Fruit fly (Drosophila melanogaster) whole organism, embryonic: ENCODE data around the gene Hr83.
A peak's percentile ranks its signal among the peaks of the same experiment; 100 is the strongest.

ENCODE experiments used
- Atf-2 ChIP-seq: fragments of 200-800 bp; sonication (Bioruptor generic); optimal IDR thresholded peaks from 2 replicates; lab custom pipeline; 2016; ENCODE audit warnings: missing biosample characterization, missing genetic modification characterization
- Awh ChIP-seq: fragments of 200-800 bp; sonication (Bioruptor generic); IDR thresholded peaks from 2 replicates; pipeline ENCODE4, ENCODE4 v1.3.6; 2022; ENCODE audit warnings: missing biosample characterization, missing genetic modification characterization
- B-H2 ChIP-seq: fragments of 200-800 bp; sonication (Bioruptor generic); optimal IDR thresholded peaks from 2 replicates; lab custom pipeline; 2018; ENCODE audit warnings: missing biosample characterization, mild to moderate bottlenecking, missing genetic modification characterization
- Blimp-1 ChIP-seq: fragments of 200-800 bp; sonication (Bioruptor generic); optimal IDR thresholded peaks from 3 replicates; lab custom pipeline; 2018; ENCODE audit warnings: missing biosample characterization, missing genetic modification characterization, mild to moderate bottlenecking, moderate library complexity, missing genetic modification reagents
- CG10366 ChIP-seq: fragments of 200-800 bp; sonication (Bioruptor generic); IDR thresholded peaks from 2 replicates; pipeline ENCODE4 v1.3.6; 2022; ENCODE audit warnings: missing biosample characterization, missing genetic modification characterization
- CG10959 ChIP-seq: fragments of 200-800 bp; sonication (Bioruptor generic); IDR thresholded peaks from 2 replicates; pipeline ENCODE4 v1.3.6; 2022; ENCODE audit warnings: missing biosample characterization, missing genetic modification characterization
- CG12104 ChIP-seq: fragments of 200-800 bp; sonication (Bioruptor generic); optimal IDR thresholded peaks from 3 replicates; lab custom pipeline; 2016; ENCODE audit warnings: missing biosample characterization, missing genetic modification characterization
- CG1529 ChIP-seq: fragments of 200-800 bp; sonication (Bioruptor generic); optimal IDR thresholded peaks from 3 replicates; lab custom pipeline; 2018; ENCODE audit warnings: missing biosample characterization, missing genetic modification characterization
- CG15601 ChIP-seq: fragments of 200-800 bp; sonication (Bioruptor generic); optimal IDR thresholded peaks from 3 replicates; lab custom pipeline; 2019; ENCODE audit warnings: missing biosample characterization, mild to moderate bottlenecking, missing genetic modification characterization, moderate library complexity
- CG17612 ChIP-seq: fragments of 200-800 bp; sonication (Bioruptor generic); IDR thresholded peaks from 2 replicates; pipeline ENCODE4 v1.3.6; 2022; ENCODE audit warnings: missing biosample characterization, missing genetic modification characterization
- CG18262 ChIP-seq: fragments of 200-800 bp; optimal IDR thresholded peaks from 3 replicates; lab custom pipeline; 2019; ENCODE audit warnings: missing biosample characterization, mild to moderate bottlenecking, missing genetic modification characterization, moderate library complexity
- CG30403 ChIP-seq: fragments of 200-800 bp; sonication (Bioruptor generic); optimal IDR thresholded peaks from 3 replicates; lab custom pipeline; 2016; ENCODE audit warnings: missing biosample characterization, missing genetic modification characterization
- CG3065 ChIP-seq: fragments of 200-800 bp; sonication (Bioruptor generic); optimal IDR thresholded peaks from 2 replicates; lab custom pipeline; 2016; ENCODE audit warnings: missing biosample characterization, missing genetic modification characterization
- CG33213 ChIP-seq: fragments of 200-800 bp; sonication (Bioruptor generic); optimal IDR thresholded peaks from 3 replicates; lab custom pipeline; 2016; ENCODE audit warnings: missing biosample characterization, missing genetic modification characterization
- CG4617 ChIP-seq: fragments of 200-800 bp; sonication (Bioruptor generic); optimal IDR thresholded peaks from 3 replicates; lab custom pipeline; 2016; ENCODE audit warnings: missing biosample characterization, missing genetic modification characterization, borderline replicate concordance
- CG4820 ChIP-seq: fragments of 200-800 bp; sonication (Bioruptor generic); optimal IDR thresholded peaks from 3 replicates; lab custom pipeline; 2016; ENCODE audit warnings: missing biosample characterization, missing genetic modification characterization
- CG6272 ChIP-seq: fragments of 200-800 bp; sonication (Bioruptor generic); IDR thresholded peaks from 2 replicates; pipeline ENCODE4 v1.3.6; 2022; ENCODE audit warnings: missing biosample characterization, missing genetic modification characterization
- CG6689 ChIP-seq: fragments of 200-800 bp; sonication (Bioruptor generic); IDR thresholded peaks from 2 replicates; pipeline ENCODE4 v1.3.6; 2022; ENCODE audit warnings: missing biosample characterization, missing genetic modification characterization
- CG6813 ChIP-seq: fragments of 200-800 bp; sonication (Bioruptor generic); optimal IDR thresholded peaks from 2 replicates; lab custom pipeline; 2017; ENCODE audit warnings: missing biosample characterization, missing genetic modification characterization, mild to moderate bottlenecking, moderate library complexity, missing genetic modification reagents
- CG7928 ChIP-seq: fragments of 200-800 bp; sonication (Bioruptor generic); optimal IDR thresholded peaks from 2 replicates; lab custom pipeline; 2017; ENCODE audit warnings: missing biosample characterization, mild to moderate bottlenecking, missing genetic modification characterization
- CG8290 ChIP-seq, 3 experiments: fragments of 200-800 bp; sonication (Bioruptor generic); optimal IDR thresholded peaks; 2 replicates each; lab custom pipeline; 2016 to 2019; ENCODE audit warnings: missing biosample characterization in 3 of 3, missing genetic modification characterization in 3 of 3, mild to moderate bottlenecking in 2 of 3, moderate library complexity in 1 of 3
- CG9932 ChIP-seq: fragments of 200-800 bp; sonication (Bioruptor generic); IDR thresholded peaks from 2 replicates; pipeline ENCODE4 v1.3.6; 2022; ENCODE audit warnings: missing biosample characterization, missing genetic modification characterization
- CoRest ChIP-seq: fragments of 200-800 bp; sonication (Bioruptor generic); optimal IDR thresholded peaks from 3 replicates; lab custom pipeline; 2018; ENCODE audit warnings: missing biosample characterization, mild to moderate bottlenecking, missing genetic modification characterization, moderate library complexity
- D19B ChIP-seq: fragments of 200-800 bp; sonication (Bioruptor generic); optimal IDR thresholded peaks from 2 replicates; lab custom pipeline; 2017; ENCODE audit warnings: missing biosample characterization, mild to moderate bottlenecking, missing genetic modification characterization
- Ets65A ChIP-seq: fragments of 200-800 bp; sonication (Bioruptor generic); peaks from one replicate; lab custom pipeline; 2016; ENCODE audit warnings: missing biosample characterization, missing genetic modification characterization
- H2.0 ChIP-seq: fragments of 200-800 bp; sonication (Bioruptor generic); IDR thresholded peaks from 2 replicates; pipeline ENCODE4 v1.3.6; 2022; ENCODE audit warnings: missing biosample characterization, missing genetic modification characterization
- Myb ChIP-seq: fragments of 200-800 bp; sonication (Bioruptor generic); optimal IDR thresholded peaks from 2 replicates; lab custom pipeline; 2016; ENCODE audit warnings: missing biosample characterization, missing genetic modification characterization
- NC2β ChIP-seq: fragments of 200-800 bp; sonication (Bioruptor generic); optimal IDR thresholded peaks from 2 replicates; lab custom pipeline; 2016; ENCODE audit warnings: missing biosample characterization, missing genetic modification characterization
- Tbp ChIP-seq: fragments of >200 bp; optimal IDR thresholded peaks from 2 replicates; lab custom pipeline; 2018; ENCODE audit warnings: missing biosample characterization, missing genetic modification characterization
- Vsx1 ChIP-seq: fragments of 200-800 bp; sonication (Bioruptor generic); optimal IDR thresholded peaks from 2 replicates; lab custom pipeline; 2017; ENCODE audit warnings: missing biosample characterization, mild to moderate bottlenecking, missing genetic modification characterization, missing genetic modification reagents
- Xbp1 ChIP-seq: fragments of 200-800 bp; sonication (Bioruptor generic); optimal IDR thresholded peaks from 3 replicates; lab custom pipeline; 2016; ENCODE audit warnings: missing biosample characterization, mild to moderate bottlenecking, missing genetic modification characterization
- bbx ChIP-seq: fragments of 200-800 bp; sonication (Bioruptor generic); IDR thresholded peaks from 2 replicates; pipeline ENCODE4 v1.3.6; 2022; ENCODE audit warnings: missing biosample characterization, missing genetic modification characterization; ENCODE audit not compliant: partially characterized antibody
- cwo ChIP-seq: fragments of 200-800 bp; sonication (Bioruptor generic); optimal IDR thresholded peaks from 3 replicates; lab custom pipeline; 2017; ENCODE audit warnings: missing biosample characterization, missing genetic modification characterization, mild to moderate bottlenecking, moderate library complexity, missing genetic modification reagents
- en ChIP-seq: fragments of 200-800 bp; sonication (Bioruptor generic); optimal IDR thresholded peaks from 2 replicates; lab custom pipeline; 2016; ENCODE audit warnings: missing biosample characterization, missing genetic modification characterization
- ham ChIP-seq: fragments of 200-800 bp; sonication (Bioruptor generic); IDR thresholded peaks from 2 replicates; pipeline ENCODE4 v1.3.6; 2022; ENCODE audit warnings: missing biosample characterization, missing genetic modification characterization
- lab ChIP-seq: fragments of 200-800 bp; sonication (Bioruptor generic); optimal IDR thresholded peaks from 3 replicates; lab custom pipeline; 2017; ENCODE audit warnings: missing biosample characterization, missing genetic modification characterization, mild to moderate bottlenecking, moderate library complexity, missing genetic modification reagents
- mld ChIP-seq: fragments of 200-800 bp; sonication (Bioruptor generic); IDR thresholded peaks from 3 replicates; pipeline ENCODE4 v1.3.6; 2022; ENCODE audit warnings: missing biosample characterization, missing genetic modification characterization; ENCODE audit not compliant: partially characterized antibody
- nerfin-2 ChIP-seq: fragments of 200-800 bp; sonication (Bioruptor generic); IDR thresholded peaks from 2 replicates; pipeline ENCODE4 v1.3.6; 2022; ENCODE audit warnings: missing biosample characterization, missing genetic modification characterization; ENCODE audit not compliant: partially characterized antibody
- nmo ChIP-seq: fragments of 200-800 bp; sonication (Bioruptor generic); optimal IDR thresholded peaks from 2 replicates; lab custom pipeline; 2018; ENCODE audit warnings: missing biosample characterization, mild to moderate bottlenecking, missing genetic modification characterization, moderate library complexity
- oc ChIP-seq: fragments of 200-800 bp; sonication (Bioruptor generic); optimal IDR thresholded peaks from 2 replicates; lab custom pipeline; 2018; ENCODE audit warnings: missing biosample characterization, mild to moderate bottlenecking, missing genetic modification characterization, moderate library complexity
- onecut ChIP-seq: fragments of 200-800 bp; sonication (Bioruptor generic); IDR thresholded peaks from 2 replicates; pipeline ENCODE4 v1.3.6; 2022; ENCODE audit warnings: missing biosample characterization, missing genetic modification characterization
- pb ChIP-seq: fragments of 200-800 bp; sonication (Bioruptor generic); optimal IDR thresholded peaks from 3 replicates; lab custom pipeline; 2016; ENCODE audit warnings: missing biosample characterization, missing genetic modification characterization
- peb ChIP-seq: fragments of 200-800 bp; sonication (Bioruptor generic); IDR thresholded peaks from 2 replicates; pipeline ENCODE4 v1.3.6; 2022; ENCODE audit warnings: missing biosample characterization, missing genetic modification characterization
- pho ChIP-seq: fragments of 200-800 bp; sonication (Bioruptor generic); optimal IDR thresholded peaks from 2 replicates; lab custom pipeline; 2016; ENCODE audit warnings: missing biosample characterization, missing genetic modification characterization
- scrt ChIP-seq: fragments of 200-800 bp; sonication (Bioruptor generic); optimal IDR thresholded peaks from 2 replicates; lab custom pipeline; 2018; ENCODE audit warnings: missing biosample characterization, mild to moderate bottlenecking, missing genetic modification characterization, moderate library complexity
- ssp ChIP-seq: fragments of 200-800 bp; sonication (Bioruptor generic); IDR thresholded peaks from 2 replicates; pipeline ENCODE4 v1.3.6; 2022; ENCODE audit warnings: missing biosample characterization, missing genetic modification characterization
- stwl ChIP-seq: fragments of 200-800 bp; sonication (Bioruptor generic); optimal IDR thresholded peaks from 3 replicates; lab custom pipeline; 2018; ENCODE audit warnings: missing biosample characterization, mild to moderate bottlenecking, missing genetic modification characterization, moderate library complexity
- trem ChIP-seq: fragments of 200-800 bp; optimal IDR thresholded peaks from 3 replicates; lab custom pipeline; 2019; ENCODE audit warnings: missing biosample characterization, mild to moderate bottlenecking, missing genetic modification characterization, moderate library complexity
- zfh2 ChIP-seq: fragments of 200-800 bp; sonication (Bioruptor generic); optimal IDR thresholded peaks from 2 replicates; lab custom pipeline; 2016; ENCODE audit warnings: missing biosample characterization, missing genetic modification characterization

The Hr83 gene

DNA sequence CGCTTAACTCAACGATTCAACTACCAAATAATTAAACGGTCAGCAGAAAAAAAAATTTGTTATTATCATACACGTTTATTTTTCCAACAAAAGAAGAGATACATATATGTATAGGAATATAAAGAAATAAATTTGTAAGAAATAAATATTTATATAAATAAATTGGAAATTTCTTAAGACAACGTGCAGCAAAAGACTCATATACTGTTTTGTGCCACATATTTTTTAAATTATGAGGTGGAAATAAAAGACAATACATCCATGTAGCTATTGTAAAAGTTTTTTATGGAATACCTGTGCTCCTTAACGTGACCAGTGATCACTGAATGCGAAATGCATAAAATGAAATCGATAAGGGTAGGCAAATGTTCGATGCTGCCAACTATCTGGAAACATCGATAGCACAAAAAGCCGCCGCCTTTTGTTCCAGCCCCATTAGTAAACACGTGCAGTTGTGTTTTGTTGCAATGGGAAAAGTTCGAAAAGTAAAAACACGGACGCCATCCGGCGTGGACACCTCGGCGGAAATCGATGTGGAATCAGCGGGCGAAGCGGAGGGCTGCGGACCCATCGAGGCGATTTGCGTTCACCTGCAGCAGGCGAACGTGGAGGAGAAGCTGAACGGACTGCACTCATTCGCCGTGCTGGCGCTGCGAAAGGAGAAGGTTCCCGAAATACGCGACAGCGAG lies 19.7 kb downstream of the Hr83 start, which contains the start of gene CG10286 (continued):
- TF ChIP-seq CG10366 (GFP tag; lab: Robert Waterston, UW) (peak; percentile 18; the same call in 1 of the 2 replicates), CG12104 (peak; percentile 42), CG3065 (no peak), CG18262 (peak; percentile 67), Tbp (no peak), nmo (GFP tag; lab: Kevin White, UChicago) (peak; percentile 34), Atf-2 (GFP tag; lab: Kevin White, UChicago) (no peak), lab (GFP tag; lab: Kevin White, UChicago) (peak; percentile 53), CoRest (tag; lab: Kevin White, UChicago) (peak; percentile 26), Blimp-1 (GFP tag; lab: Kevin White, UChicago) (no peak), CG6689 (GFP tag; lab: Robert Waterston, UW) (peak; percentile 48; the same call in 1 of the 2 replicates), CG30403 (GFP tag; lab: Kevin White, UChicago) (peak; percentile 12), nerfin-2 (GFP tag; lab: Robert Waterston, UW) (peak; percentile 54; the same call in 1 of the 2 replicates), D19B (GFP tag; lab: Kevin White, UChicago) (peak; percentile 47), ssp (GFP tag; lab: Robert Waterston, UW) (peak; percentile 48), bbx (GFP tag; lab: Robert Waterston, UW) (peak; percentile 87), CG6813 (peak; percentile 47), en (GFP tag; lab: Kevin White, UChicago) (no peak), CG17612 (GFP tag; lab: Robert Waterston, UW) (no peak), CG7928 (GFP tag; lab: Kevin White, UChicago) (peak; percentile 21), ham (GFP tag; lab: Robert Waterston, UW) (no peak), trem (peak; percentile 87), Awh (GFP tag; lab: Robert Waterston, UW) (no peak), Xbp1 (GFP tag; lab: Kevin White, UChicago) (no peak), oc (no peak), cwo (GFP tag; lab: Kevin White, UChicago) (peak; percentile 76), CG15601 (tag; lab: Kevin White, UChicago) (peak; percentile 40), CG4617 (peak; percentile 14), pb (GFP tag; lab: Kevin White, UChicago) (peak; percentile 5), Myb (GFP tag; lab: Kevin White, UChicago) (no peak), scrt (peak; percentile 25), H2.0 (peak; percentile 31; the same call in 1 of the 2 replicates), CG10959 (no peak), peb (GFP tag; lab: Robert Waterston, UW) (no peak), CG1529 (no peak), CG4820 (GFP tag; lab: Kevin White, UChicago) (no peak), Vsx1 (GFP tag; lab: Kevin White, UChicago) (no peak), pho (no peak), CG6272 (GFP tag; lab: Robert Waterston, UW) (peak; percentile 50; the same call in 1 of the 2 replicates), Ets65A (GFP tag; lab: Kevin White, UChicago) (no peak), CG33213 (peak; percentile 47), B-H2 (GFP tag; lab: Kevin White, UChicago) (peak; percentile 9), onecut (GFP tag; lab: Robert Waterston, UW) (peak; percentile 57), NC2β (GFP tag; lab: Kevin White, UChicago) (peak; percentile 26), CG9932 (peak; percentile 64), mld (GFP tag; lab: Robert Waterston, UW) (0 out of 3 replicates have a peak, but pooled peaks have one; percentile 18), CG8290 (GFP tag; optimal IDR thresholded peaks at IDR 0.05; lab: Kevin White, UChicago) (peak; percentile 38), CG8290 (tag; optimal IDR thresholded peaks at IDR 0.05; lab: Kevin White, UChicago) (peak in 1 of 2 experiments; percentile 71), stwl (tag; lab: Kevin White, UChicago) (peak; percentile 3), zfh2 (GFP tag; lab: Kevin White, UChicago) (peak; percentile 8)
